Worm (Caenorhabditis elegans) whole organism, L4/young adult: ENCODE data around the gene ttx-3.

Experiments used
- W03F9.2 ChIP-seq: fragments of 150-350 bp; optimal IDR thresholded peaks from 2 replicates; lab custom pipeline; 2014; ENCODE audit warnings: missing biosample characterization, missing genetic modification characterization
- dao-5 ChIP-seq: sonication (generic microtip); optimal IDR thresholded peaks from 2 replicates; lab custom pipeline; 2016; ENCODE audit warnings: missing genotype, missing genetic modification characterization, moderate library complexity, missing compliant biosample characterization
- him-1 ChIP-seq: sonication (generic microtip); optimal IDR thresholded peaks from 2 replicates; lab custom pipeline; 2016; ENCODE audit warnings: missing genotype, missing genetic modification reagents, missing genetic modification characterization, missing compliant biosample characterization

The ttx-3 gene

ce11 chrX:11753155-11753554, 16.0 kb downstream of the ttx-3 start:
- TF ChIP-seq W03F9.2 (tag; lab: Kevin White, UChicago) (no peak), him-1 (no peak), dao-5 (tag; lab: Kevin White, UChicago) (no peak)

DNA sequence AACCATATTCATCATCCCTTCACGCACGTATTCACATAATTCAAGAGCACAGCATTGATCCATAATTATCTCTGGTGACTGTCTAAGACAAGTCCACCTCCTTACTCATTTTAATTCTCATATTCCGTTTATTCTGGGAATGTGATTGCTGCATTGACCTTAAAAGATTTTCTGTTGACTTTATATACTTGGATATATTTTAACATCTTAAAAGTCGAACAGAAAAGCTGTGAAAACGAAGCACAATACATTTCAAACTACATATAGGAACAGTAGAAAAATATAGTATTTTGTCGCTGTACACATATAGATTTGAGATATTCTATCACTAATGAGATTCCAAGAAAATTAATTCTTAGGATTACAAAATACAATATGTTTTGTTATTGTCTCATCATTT, 16.9 kb downstream of the ttx-3 start:
- TF ChIP-seq W03F9.2 (tag; lab: Kevin White, UChicago) (no peak), dao-5 (tag; lab: Kevin White, UChicago) (no peak), him-1 (no peak)

ce11 chrX:11745821-11746485, 23.2 kb downstream of the ttx-3 start, which contains the start of gene C40H5.2:
Gene C40H5.2, plus strand, starts transcription at chrX:11746076.
- TF ChIP-seq him-1 = no peak
- TF ChIP-seq dao-5 (tag; lab: Kevin White, UChicago) = no peak
- TF ChIP-seq W03F9.2 (tag; lab: Kevin White, UChicago) = no peak

DNA sequence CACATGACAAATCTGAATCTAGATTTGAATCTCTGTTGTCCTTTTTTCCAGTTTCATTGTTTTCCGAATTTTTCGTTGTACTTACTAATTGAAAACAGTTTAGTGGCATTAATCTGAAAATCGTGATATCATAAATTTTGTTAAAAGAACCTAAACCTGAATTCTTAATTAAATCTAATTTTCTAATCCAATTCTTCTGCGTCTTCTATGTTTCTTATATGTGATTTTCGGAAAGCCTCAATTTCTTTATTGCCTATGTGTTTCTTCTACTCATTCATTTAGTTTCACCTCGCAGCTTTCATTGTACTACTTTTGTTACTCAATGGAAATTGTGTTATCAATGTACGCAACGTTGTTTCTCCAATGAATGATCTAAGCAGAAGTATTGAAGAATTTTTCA, 25.5 kb downstream of the ttx-3 start:
- TF ChIP-seq dao-5 (tag; lab: Kevin White, UChicago) = no peak
- TF ChIP-seq him-1 = no peak
- no peak for TF ChIP-seq W03F9.2 (tag; lab: Kevin White, UChicago)

DNA sequence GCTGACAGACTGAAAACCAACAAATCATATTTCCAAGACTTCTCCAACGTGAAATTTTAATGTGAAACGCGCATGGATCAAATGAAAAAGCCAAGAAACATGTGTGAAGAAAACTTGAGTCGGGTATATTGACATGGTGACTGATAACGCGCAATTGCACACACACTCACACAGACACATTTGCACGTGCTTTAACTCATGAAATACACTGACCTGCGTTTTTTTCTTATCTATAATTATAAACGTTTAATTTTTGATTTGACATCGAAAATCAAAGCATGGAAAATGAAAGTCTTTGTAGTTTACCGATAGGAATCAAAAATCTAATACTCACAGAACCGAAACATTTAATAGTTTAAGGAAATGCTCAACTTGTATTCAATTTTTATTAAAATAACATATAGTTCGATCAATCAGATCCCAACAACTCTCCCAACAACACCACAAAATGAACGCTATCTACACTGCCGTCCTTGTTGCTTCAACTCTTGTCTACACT, 30.5 kb downstream of the ttx-3 start, which contains the start of gene nspa-9:
Gene nspa-9, plus strand, starts transcription at position 449 of the 499 bp plus-strand sequence.
- TF ChIP-seq W03F9.2 (tag; lab: Kevin White, UChicago) (no peak), dao-5 (tag; lab: Kevin White, UChicago) (no peak), him-1 (no peak)

- TF ChIP-seq dao-5 (tag; lab: Kevin White, UChicago) = no peak
- no peak for TF ChIP-seq W03F9.2 (tag; lab: Kevin White, UChicago)
- TF ChIP-seq him-1 = no peak
Observed at ce11 chrX:11737053-11737452, 32.1 kb downstream of the ttx-3 start, which contains the start of gene D1053.3. Gene D1053.3, minus strand, starts transcription at chrX:11737153.

DNA sequence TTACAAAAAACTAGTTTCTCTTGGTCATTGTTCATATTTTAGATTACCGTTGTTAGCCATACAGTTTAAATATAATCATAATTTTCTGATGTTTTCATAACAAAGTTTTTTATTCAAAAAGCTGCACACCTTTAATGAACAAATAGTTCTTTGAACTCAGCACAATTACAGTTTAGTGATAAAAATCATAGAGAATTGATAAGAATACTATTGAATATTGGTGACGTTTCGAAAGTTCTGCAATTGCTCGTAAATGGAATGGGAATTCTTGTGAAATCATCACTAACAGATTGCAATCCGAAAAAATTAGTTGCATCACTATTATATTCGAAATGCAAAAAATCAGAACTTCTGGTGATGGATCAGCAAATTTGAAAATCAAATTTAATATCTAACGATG, 35.1 kb downstream of the ttx-3 start:
- TF ChIP-seq W03F9.2 (tag; lab: Kevin White, UChicago) = no peak
- TF ChIP-seq him-1 = no peak
- no peak for TF ChIP-seq dao-5 (tag; lab: Kevin White, UChicago)

DNA sequence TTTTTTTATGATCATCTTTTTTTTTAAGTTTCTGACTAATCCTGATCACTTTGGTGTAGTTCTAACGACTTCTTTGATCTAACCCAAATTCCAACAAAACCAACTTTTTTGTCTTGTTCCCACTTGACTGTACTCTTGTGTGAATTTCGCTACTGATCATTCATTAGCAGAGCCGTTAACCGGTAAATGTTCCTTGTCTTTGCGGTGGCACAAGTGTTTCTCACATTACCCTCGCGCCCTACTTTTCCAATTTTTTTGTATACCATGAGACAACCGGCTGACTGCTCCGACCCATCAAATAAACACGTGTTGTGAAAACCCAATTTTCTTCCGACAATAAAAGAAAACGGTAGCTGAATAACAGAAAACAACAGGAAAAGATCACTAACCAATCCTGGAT, 36.4 kb downstream of the ttx-3 start:
- no peak for TF ChIP-seq W03F9.2 (tag; lab: Kevin White, UChicago)
- TF ChIP-seq dao-5 (tag; lab: Kevin White, UChicago) = no peak
- TF ChIP-seq him-1 = no peak

- TF ChIP-seq him-1 (no peak), W03F9.2 (tag; lab: Kevin White, UChicago) (peak; percentile 20)
Observed at ce11 chrX:11727761-11728160, 41.4 kb downstream of the ttx-3 start, which contains the start of the genes gst-42 and D1053.2. Gene gst-42, minus strand, starts transcription at chrX:11727936. Gene D1053.2, plus strand, starts transcription at chrX:11728151.

- TF ChIP-seq him-1 (no peak), dao-5 (tag; lab: Kevin White, UChicago) (no peak), W03F9.2 (tag; lab: Kevin White, UChicago) (no peak)
Observed at ce11 chrX:11726450-11726849, 42.7 kb downstream of the ttx-3 start.

DNA sequence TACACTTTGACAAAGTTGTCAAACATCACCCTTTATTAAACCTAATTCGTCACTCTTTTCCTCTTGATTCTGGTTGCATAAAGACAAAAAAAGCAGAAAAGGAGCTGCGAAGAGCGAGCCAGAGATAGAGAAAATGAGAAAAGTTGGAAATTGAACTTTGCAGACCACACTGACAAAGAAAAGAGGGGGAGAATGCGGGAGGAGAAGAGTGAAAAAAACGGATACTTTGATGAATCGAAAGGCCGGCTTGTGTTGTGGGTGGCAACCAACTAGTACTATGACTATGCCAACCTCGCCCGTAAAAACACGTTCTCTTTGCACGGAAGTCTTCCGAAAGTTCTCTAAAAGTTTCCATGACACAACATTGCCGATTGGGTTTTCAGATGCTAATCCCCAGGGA, 43.5 kb downstream of the ttx-3 start:
- TF ChIP-seq him-1 = no peak
- no peak for TF ChIP-seq W03F9.2 (tag; lab: Kevin White, UChicago)
- TF ChIP-seq dao-5 (tag; lab: Kevin White, UChicago) = no peak

DNA sequence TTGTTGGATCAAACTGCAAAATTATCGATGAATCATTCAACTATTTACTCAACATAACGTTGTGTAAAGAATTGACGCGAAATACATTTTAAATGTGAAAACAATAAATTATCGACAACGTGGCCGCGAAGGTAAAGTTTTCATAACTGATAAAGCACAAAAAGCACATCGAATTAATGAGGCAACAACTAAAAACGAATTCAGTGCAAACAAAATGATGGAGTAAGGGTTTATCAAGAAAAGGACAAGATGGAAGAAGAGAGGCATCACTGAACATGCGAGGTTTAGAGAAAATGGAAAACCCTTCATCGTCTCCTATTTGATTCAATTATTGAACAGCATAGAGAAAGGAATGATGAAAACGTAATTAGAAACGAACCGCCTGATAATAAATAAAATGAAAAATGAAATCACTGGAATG, 45.4 kb downstream of the ttx-3 start, which contains the start of gene D1053.4:
Gene D1053.4, minus strand, starts transcription at position 20 of the 421 bp plus-strand sequence.
- TF ChIP-seq W03F9.2 (tag; lab: Kevin White, UChicago) (no peak), dao-5 (tag; lab: Kevin White, UChicago) (no peak), him-1 (no peak)

- no peak for TF ChIP-seq dao-5 (tag; lab: Kevin White, UChicago)
- no peak for TF ChIP-seq W03F9.2 (tag; lab: Kevin White, UChicago)
- no peak for TF ChIP-seq him-1
Observed at ce11 chrX:11720058-11720457, 49.1 kb downstream of the ttx-3 start.

DNA sequence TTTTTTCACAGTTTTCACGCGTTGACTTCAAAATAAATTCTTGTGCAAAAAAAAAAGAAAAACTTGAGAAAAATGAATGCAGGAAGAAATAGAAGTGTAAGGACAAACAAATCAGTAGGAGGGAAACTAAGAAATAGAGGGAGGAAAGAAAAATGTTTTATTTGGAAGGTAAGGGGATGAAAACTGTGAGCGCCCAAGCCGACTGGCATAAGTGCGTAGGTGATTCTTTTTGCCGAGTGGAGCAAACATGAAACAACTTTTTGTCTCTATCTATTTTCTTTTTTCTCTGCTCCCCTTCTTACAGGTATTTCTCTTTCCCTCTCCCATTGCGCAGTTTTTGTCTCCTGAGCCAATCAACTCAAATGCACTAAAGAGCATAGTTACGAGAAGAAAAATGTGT, 50.4 kb downstream of the ttx-3 start:
- no peak for TF ChIP-seq W03F9.2 (tag; lab: Kevin White, UChicago)
- TF ChIP-seq dao-5 (tag; lab: Kevin White, UChicago) = no peak
- no peak for TF ChIP-seq him-1
